Worm (Caenorhabditis elegans) whole organism, late embryonic: ENCODE measurements around the gene spe-49.

Source experiments
- C38D4.7 ChIP-seq: fragments of 200-800 bp; sonication (Bioruptor generic); optimal IDR thresholded peaks from 2 replicates; lab custom pipeline; 2018; ENCODE audit warnings: mild to moderate bottlenecking, missing genetic modification characterization, moderate library complexity, missing compliant biosample characterization
- ama-1 ChIP-seq: fragments of 150-350 bp; optimal IDR thresholded peaks from 2 replicates; lab custom pipeline; 2014
- ceh-19 ChIP-seq: fragments of 200-800 bp; sonication (Bioruptor generic); optimal IDR thresholded peaks from 2 replicates; lab custom pipeline; 2018; ENCODE audit warnings: mild to moderate bottlenecking, missing genetic modification characterization, missing compliant biosample characterization
- gmeb-2 ChIP-seq: sonication (generic microtip); optimal IDR thresholded peaks from 2 replicates; lab custom pipeline; 2016; ENCODE audit warnings: missing genetic modification characterization, inconsistent platforms, missing compliant biosample characterization
- nfya-1 ChIP-seq: sonication (generic microtip); optimal IDR thresholded peaks from 2 replicates; lab custom pipeline; 2017; ENCODE audit warnings: missing genetic modification characterization, mild to moderate bottlenecking, missing compliant biosample characterization, antibody characterized with exemption, moderate library complexity
- nhr-11 ChIP-seq: fragments of 150-350 bp; optimal IDR thresholded peaks from 2 replicates; lab custom pipeline; 2014; ENCODE audit warnings: missing biosample characterization, missing genetic modification characterization
- pat-9 ChIP-seq: fragments of 200-800 bp; sonication (Bioruptor generic); optimal IDR thresholded peaks from 2 replicates; lab custom pipeline; 2018; ENCODE audit warnings: mild to moderate bottlenecking, missing genetic modification characterization, moderate library complexity, missing compliant biosample characterization
- sox-2 ChIP-seq: fragments of 200-800 bp; sonication (Bioruptor generic); IDR thresholded peaks from 2 replicates; pipeline ENCODE4 v1.3.6; 2022; ENCODE audit warnings: missing genetic modification reagents, missing genetic modification characterization, missing compliant biosample characterization
- unc-55 ChIP-seq: sonication (generic microtip); optimal IDR thresholded peaks from 2 replicates; lab custom pipeline; 2017; ENCODE audit warnings: missing biosample characterization, missing genetic modification reagents, missing genetic modification characterization

ce11 chrV:6238347-6238746 lies 42.8 kb upstream of the spe-49 start:
- TF ChIP-seq sox-2 (GFP tag; lab: Robert Waterston, UW), result no peak
- TF ChIP-seq C38D4.7 (GFP tag; lab: Kevin White, UChicago), result no peak
- TF ChIP-seq ama-1, result no peak
- no peak for TF ChIP-seq gmeb-2 (tag; lab: Kevin White, UChicago)
- no peak for TF ChIP-seq pat-9 (tag; lab: Kevin White, UChicago)
- TF ChIP-seq nfya-1 (tag; lab: Kevin White, UChicago), result no peak
- TF ChIP-seq ceh-19, result no peak
- no peak for TF ChIP-seq unc-55 (GFP tag; lab: Kevin White, UChicago)
- no peak for TF ChIP-seq nhr-11 (tag; lab: Kevin White, UChicago)
